Worm (Caenorhabditis elegans) whole organism, L3 larva: Measurements from ENCODE around the gene ZK1307.2.

Source experiments
- aly-2 ChIP-seq: fragments of 150-350 bp; optimal IDR thresholded peaks from 2 replicates; lab custom pipeline; 2014; ENCODE audit warnings: missing biosample characterization, missing genetic modification characterization
- elt-1 ChIP-seq: fragments of 150-350 bp; optimal IDR thresholded peaks from 2 replicates; lab custom pipeline; 2014; ENCODE audit warnings: missing biosample characterization, missing genetic modification characterization
- lin-39 ChIP-seq: fragments of 150-350 bp; optimal IDR thresholded peaks from 2 replicates; lab custom pipeline; 2018; ENCODE audit warnings: missing biosample characterization, missing genetic modification reagents, missing genetic modification characterization
- nhr-25 ChIP-seq: sonication (generic microtip); optimal IDR thresholded peaks from 2 replicates; lab custom pipeline; 2017; ENCODE audit warnings: missing biosample characterization, missing genetic modification characterization
- nhr-28 ChIP-seq: fragments of 150-350 bp; optimal IDR thresholded peaks from 2 replicates; lab custom pipeline; 2014; ENCODE audit warnings: missing biosample characterization, missing genetic modification characterization
- pqm-1 ChIP-seq: fragments of 150-350 bp; optimal IDR thresholded peaks from 2 replicates; lab custom pipeline; 2017; ENCODE audit warnings: missing biosample characterization, missing genetic modification characterization, inconsistent platforms
- ztf-4 ChIP-seq: fragments of 150-350 bp; optimal IDR thresholded peaks from 2 replicates; lab custom pipeline; 2014; ENCODE audit warnings: missing biosample characterization, missing genetic modification characterization

DNA sequence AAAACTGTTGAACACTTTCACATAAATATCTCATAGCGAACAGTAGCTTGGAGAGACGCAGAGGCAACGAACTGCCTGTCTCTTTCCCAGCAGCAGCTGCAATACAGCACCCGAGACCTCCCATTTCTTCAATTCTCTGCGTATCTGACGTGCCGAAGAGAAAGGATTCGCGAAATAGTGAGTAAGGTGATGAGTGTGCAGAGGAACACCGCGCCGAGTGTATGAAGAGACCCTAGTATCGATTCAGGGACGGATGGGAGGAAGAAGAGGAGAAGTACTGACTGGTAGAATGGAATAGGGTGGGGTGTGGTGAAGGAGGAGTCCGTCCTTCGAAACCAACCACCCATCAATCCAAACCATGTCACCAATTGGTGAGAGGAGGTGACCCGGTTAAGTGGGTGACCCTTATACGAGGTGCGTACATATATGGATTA lies 7.6 kb downstream of the ZK1307.2 start:
- TF ChIP-seq nhr-25 (tag; lab: Kevin White, UChicago), result peak; percentile 88
- peak; percentile 13 for TF ChIP-seq pqm-1 (tag; lab: Kevin White, UChicago)
- peak; percentile 73 for TF ChIP-seq elt-1 (tag; lab: Kevin White, UChicago)
- TF ChIP-seq ztf-4, result no peak
- TF ChIP-seq nhr-28 (tag; lab: Kevin White, UChicago), result no peak
- peak; percentile 11 for TF ChIP-seq lin-39
- no peak for TF ChIP-seq aly-2 (tag; lab: Kevin White, UChicago)
